Worm (Caenorhabditis elegans) whole organism, mixed stage, embryonic: ENCODE data around the gene gpd-1.

Experiments
- ceh-39 ChIP-seq: fragments of 150-350 bp; optimal IDR thresholded peaks from 2 replicates; lab custom pipeline; 2014; ENCODE audit warnings: missing biosample characterization, missing genetic modification characterization
- ces-1 ChIP-seq: fragments of 150-350 bp; optimal IDR thresholded peaks from 2 replicates; lab custom pipeline; 2014; ENCODE audit warnings: missing biosample characterization, missing genetic modification reagents, missing genetic modification characterization
- mab-5 ChIP-seq: fragments of 150-350 bp; optimal IDR thresholded peaks from 2 replicates; lab custom pipeline; 2014; ENCODE audit warnings: missing biosample characterization, missing genetic modification characterization
- mep-1 ChIP-seq: fragments of 150-350 bp; optimal IDR thresholded peaks from 2 replicates; lab custom pipeline; 2017; ENCODE audit warnings: missing biosample characterization, missing genetic modification reagents, missing genetic modification characterization, inconsistent platforms
- nhr-12 ChIP-seq: fragments of 150-350 bp; optimal IDR thresholded peaks from 2 replicates; lab custom pipeline; 2014; ENCODE audit warnings: missing biosample characterization, missing genetic modification characterization
- nhr-28 ChIP-seq: fragments of 150-350 bp; optimal IDR thresholded peaks from 2 replicates; lab custom pipeline; 2014; ENCODE audit warnings: missing biosample characterization, missing genetic modification characterization
- nhr-76 ChIP-seq: sonication (generic microtip); optimal IDR thresholded peaks from 2 replicates; lab custom pipeline; 2017; ENCODE audit warnings: missing biosample characterization, missing genetic modification characterization
- pha-4 ChIP-seq: fragments of 150-350 bp; optimal IDR thresholded peaks from 2 replicates; lab custom pipeline; 2018; ENCODE audit warnings: missing biosample characterization, missing genetic modification reagents, missing genetic modification characterization
- snpc-4 ChIP-seq: fragments of 150-350 bp; optimal IDR thresholded peaks from 2 replicates; lab custom pipeline; 2014; ENCODE audit warnings: missing biosample characterization, missing genetic modification characterization
- sptf-1 ChIP-seq: sonication (generic microtip); optimal IDR thresholded peaks from 2 replicates; lab custom pipeline; 2017; ENCODE audit warnings: mild to moderate bottlenecking, missing genetic modification characterization, moderate library complexity, missing compliant biosample characterization
- unc-39 ChIP-seq: fragments of 150-350 bp; optimal IDR thresholded peaks from 2 replicates; lab custom pipeline; 2014; ENCODE audit warnings: missing biosample characterization, missing genetic modification characterization
- unc-62 ChIP-seq: fragments of 150-350 bp; optimal IDR thresholded peaks from 2 replicates; lab custom pipeline; 2014; ENCODE audit warnings: missing biosample characterization, missing genetic modification reagents, missing genetic modification characterization
- zip-8 ChIP-seq: fragments of 150-350 bp; optimal IDR thresholded peaks from 2 replicates; lab custom pipeline; 2014; ENCODE audit warnings: missing biosample characterization, missing genetic modification characterization

- no peak for TF ChIP-seq nhr-12 (tag; lab: Kevin White, UChicago)
- no peak for TF ChIP-seq nhr-28 (tag; lab: Kevin White, UChicago)
- no peak for TF ChIP-seq sptf-1 (tag; lab: Kevin White, UChicago)
- TF ChIP-seq zip-8 (tag; lab: Kevin White, UChicago) = no peak
- TF ChIP-seq nhr-76 (tag; lab: Kevin White, UChicago) = no peak
- TF ChIP-seq pha-4 = no peak
- TF ChIP-seq mab-5 (tag; lab: Kevin White, UChicago) = no peak
- TF ChIP-seq mep-1 (tag; lab: Kevin White, UChicago) = no peak
- no peak for TF ChIP-seq unc-39
- TF ChIP-seq snpc-4 (tag; lab: Kevin White, UChicago) = no peak
- no peak for TF ChIP-seq ceh-39
- TF ChIP-seq ces-1 (GFP tag; lab: Kevin White, UChicago) = no peak
- TF ChIP-seq unc-62 = no peak
These were observed 48.9 kb upstream of the gpd-1 start, which contains the start of gene pro-2 for ce11 chrII:10345012-10345411.
